Fruit fly (Drosophila melanogaster) whole organism, embryonic: Measurements from ENCODE around the gene jus.

Experiments
- BEAF-32 ChIP-seq: fragments of 200-800 bp; sonication (Bioruptor generic); optimal IDR thresholded peaks from 3 replicates; lab custom pipeline; 2017; ENCODE audit warnings: missing biosample characterization, missing genetic modification characterization, mild to moderate bottlenecking, moderate library complexity, missing genetic modification reagents
- BtbVII ChIP-seq: fragments of 200-800 bp; sonication (Bioruptor generic); optimal IDR thresholded peaks from 3 replicates; lab custom pipeline; 2017; ENCODE audit warnings: missing biosample characterization, mild to moderate bottlenecking, missing genetic modification characterization
- CG10979 ChIP-seq: fragments of 200-800 bp; sonication (Bioruptor generic); optimal IDR thresholded peaks from 2 replicates; lab custom pipeline; 2018; ENCODE audit warnings: missing biosample characterization, mild to moderate bottlenecking, missing genetic modification characterization, moderate library complexity
- CG11398 ChIP-seq: fragments of 200-800 bp; sonication (Bioruptor generic); optimal IDR thresholded peaks from 2 replicates; lab custom pipeline; 2016; ENCODE audit warnings: missing biosample characterization, missing genetic modification characterization
- CG11696 ChIP-seq: fragments of 200-800 bp; sonication (Bioruptor generic); IDR thresholded peaks from 2 replicates; pipeline ENCODE4 v1.3.6; 2022; ENCODE audit warnings: missing biosample characterization, missing genetic modification characterization
- CG14860 ChIP-seq: fragments of 200-800 bp; sonication (Bioruptor generic); IDR thresholded peaks from 3 replicates; pipeline ENCODE4 v1.3.6; 2022; ENCODE audit warnings: missing biosample characterization, missing genetic modification characterization; ENCODE audit not compliant: partially characterized antibody
- CG1603 ChIP-seq: fragments of 200-800 bp; sonication (Bioruptor generic); optimal IDR thresholded peaks from 2 replicates; lab custom pipeline; 2019; ENCODE audit warnings: missing biosample characterization, mild to moderate bottlenecking, missing genetic modification characterization, moderate library complexity
- CG16863 ChIP-seq: fragments of 200-800 bp; sonication (Bioruptor generic); optimal IDR thresholded peaks from 3 replicates; lab custom pipeline; 2016; ENCODE audit warnings: missing biosample characterization, missing genetic modification characterization
- CG1832 ChIP-seq: fragments of 200-800 bp; sonication (Bioruptor generic); optimal IDR thresholded peaks from 2 replicates; lab custom pipeline; 2017; ENCODE audit warnings: missing biosample characterization, mild to moderate bottlenecking, missing genetic modification characterization, inconsistent platforms
- CG18599 ChIP-seq: fragments of 200-800 bp; sonication (Bioruptor generic); optimal IDR thresholded peaks from 3 replicates; lab custom pipeline; 2017; ENCODE audit warnings: missing biosample characterization, missing genetic modification characterization, mild to moderate bottlenecking, moderate library complexity, missing genetic modification reagents
- CG18619 ChIP-seq: fragments of 200-800 bp; sonication (Bioruptor generic); optimal IDR thresholded peaks from 3 replicates; lab custom pipeline; 2017; ENCODE audit warnings: missing biosample characterization, mild to moderate bottlenecking, missing genetic modification characterization
- CG34422 ChIP-seq: fragments of 200-800 bp; sonication (Bioruptor generic); IDR thresholded peaks from 3 replicates; pipeline ENCODE4 v1.3.6; 2022; ENCODE audit warnings: missing biosample characterization, missing genetic modification characterization
- CG4328 ChIP-seq: fragments of 200-800 bp; sonication (Bioruptor generic); optimal IDR thresholded peaks from 3 replicates; lab custom pipeline; 2017; ENCODE audit warnings: missing biosample characterization, missing genetic modification reagents, missing genetic modification characterization
- CG5953 ChIP-seq: fragments of 200-800 bp; sonication (Bioruptor generic); IDR thresholded peaks from 2 replicates; pipeline ENCODE4 v1.3.6; 2022; ENCODE audit warnings: missing biosample characterization, missing genetic modification characterization
- CG9609 ChIP-seq: fragments of 200-800 bp; sonication (Bioruptor generic); optimal IDR thresholded peaks from 3 replicates; lab custom pipeline; 2016; ENCODE audit warnings: missing biosample characterization, missing genetic modification characterization
- Med ChIP-seq: fragments of 200-800 bp; sonication (Bioruptor generic); peaks from one replicate; lab custom pipeline; 2016; ENCODE audit warnings: missing biosample characterization, missing genetic modification characterization, mild to moderate bottlenecking, inconsistent platforms, moderate library complexity
- NFAT ChIP-seq: fragments of 200-800 bp; sonication (Bioruptor generic); IDR thresholded peaks from 2 replicates; pipeline ENCODE4 v1.3.6; 2022; ENCODE audit warnings: missing biosample characterization, missing genetic modification characterization
- Poxn ChIP-seq: fragments of 200-800 bp; sonication (Bioruptor generic); IDR thresholded peaks from 2 replicates; pipeline ENCODE4 v1.3.6; 2022; ENCODE audit warnings: missing biosample characterization, missing genetic modification characterization
- Rx ChIP-seq: fragments of 200-800 bp; sonication (Bioruptor generic); IDR thresholded peaks from 2 replicates; pipeline ENCODE4 v1.3.6; 2022; ENCODE audit warnings: missing biosample characterization, missing genetic modification characterization
- Xbp1 ChIP-seq: fragments of 200-800 bp; sonication (Bioruptor generic); optimal IDR thresholded peaks from 3 replicates; lab custom pipeline; 2016; ENCODE audit warnings: missing biosample characterization, mild to moderate bottlenecking, missing genetic modification characterization
- cas ChIP-seq: fragments of 200-800 bp; sonication (Bioruptor generic); IDR thresholded peaks from 2 replicates; pipeline ENCODE4 v1.3.6; 2022; ENCODE audit warnings: missing biosample characterization, missing genetic modification characterization
- corto ChIP-seq: fragments of 200-800 bp; sonication (Bioruptor generic); optimal IDR thresholded peaks from 2 replicates; lab custom pipeline; 2016; ENCODE audit warnings: missing biosample characterization, mild to moderate bottlenecking, missing genetic modification characterization, moderate library complexity
- dmrt99B ChIP-seq: fragments of 200-800 bp; sonication (Bioruptor generic); optimal IDR thresholded peaks from 2 replicates; lab custom pipeline; 2018; ENCODE audit warnings: missing biosample characterization, mild to moderate bottlenecking, missing genetic modification characterization, moderate library complexity
- exex ChIP-seq: fragments of 200-800 bp; sonication (Bioruptor generic); optimal IDR thresholded peaks from 4 replicates; lab custom pipeline; 2018; ENCODE audit warnings: missing biosample characterization, mild to moderate bottlenecking, missing genetic modification characterization, moderate library complexity
- fru ChIP-seq: fragments of >200 bp; optimal IDR thresholded peaks from 2 replicates; lab custom pipeline; 2017
- grn ChIP-seq: fragments of 200-800 bp; sonication (Bioruptor generic); optimal IDR thresholded peaks from 3 replicates; lab custom pipeline; 2017; ENCODE audit warnings: missing biosample characterization, missing genetic modification characterization
- h ChIP-seq: fragments of >200 bp; optimal IDR thresholded peaks from 2 replicates; lab custom pipeline; 2017
- her ChIP-seq: fragments of 200-800 bp; sonication (Bioruptor generic); optimal IDR thresholded peaks from 2 replicates; lab custom pipeline; 2016; ENCODE audit warnings: missing biosample characterization, missing genetic modification characterization
- ken ChIP-seq: fragments of 200-800 bp; sonication (Bioruptor generic); IDR thresholded peaks from 3 replicates; pipeline ENCODE4 v1.3.6; 2022; ENCODE audit warnings: missing biosample characterization, missing genetic modification characterization
- mirr ChIP-seq: fragments of 200-800 bp; sonication (Bioruptor generic); optimal IDR thresholded peaks from 3 replicates; lab custom pipeline; 2018; ENCODE audit warnings: missing biosample characterization, mild to moderate bottlenecking, missing genetic modification characterization
- mld ChIP-seq: fragments of 200-800 bp; sonication (Bioruptor generic); IDR thresholded peaks from 3 replicates; pipeline ENCODE4 v1.3.6; 2022; ENCODE audit warnings: missing biosample characterization, missing genetic modification characterization; ENCODE audit not compliant: partially characterized antibody
- nmo ChIP-seq: fragments of 200-800 bp; sonication (Bioruptor generic); optimal IDR thresholded peaks from 2 replicates; lab custom pipeline; 2018; ENCODE audit warnings: missing biosample characterization, mild to moderate bottlenecking, missing genetic modification characterization, moderate library complexity
- pan ChIP-seq, 4 experiments: fragments of >200 bp in 3 of 4; fragments of 200-800 bp in 1 of 4; sonication (Bioruptor generic) in 1 of 4; optimal IDR thresholded peaks in 3 of 4; IDR thresholded peaks in 1 of 4; 2 replicates each; pipeline versions ENCODE4 v1.3.6 to Lab custom; 2017 to 2022; ENCODE audit warnings: missing biosample characterization in 2 of 4, missing genetic modification characterization in 2 of 4, mixed read lengths in 1 of 4
- sens ChIP-seq: fragments of 200-800 bp; sonication (Bioruptor generic); peaks from one replicate; lab custom pipeline; 2016; ENCODE audit warnings: missing biosample characterization, missing genetic modification characterization
- slbo ChIP-seq: fragments of 200-800 bp; sonication (Bioruptor generic); IDR thresholded peaks from 2 replicates; pipeline ENCODE4 v1.3.6; 2022; ENCODE audit warnings: missing biosample characterization, missing genetic modification characterization
- ttk ChIP-seq: fragments of 200-800 bp; sonication (Bioruptor generic); IDR thresholded peaks from 2 replicates; pipeline ENCODE4 v2.1.2; 2022; ENCODE audit warnings: missing biosample characterization, missing genetic modification characterization
- usp ChIP-seq: fragments of >200 bp; optimal IDR thresholded peaks from 2 replicates; lab custom pipeline; 2017; ENCODE audit warnings: missing biosample characterization, missing genetic modification characterization
- wdn ChIP-seq: fragments of 200-800 bp; sonication (Bioruptor generic); IDR thresholded peaks from 2 replicates; pipeline ENCODE4 v1.3.6; 2022; ENCODE audit warnings: missing biosample characterization, missing genetic modification characterization
- zen2 ChIP-seq: fragments of 200-800 bp; sonication (Bioruptor generic); IDR thresholded peaks from 3 replicates; pipeline ENCODE4 v1.3.6; 2022; ENCODE audit warnings: missing biosample characterization, missing genetic modification characterization; ENCODE audit not compliant: partially characterized antibody

jus gene

DNA sequence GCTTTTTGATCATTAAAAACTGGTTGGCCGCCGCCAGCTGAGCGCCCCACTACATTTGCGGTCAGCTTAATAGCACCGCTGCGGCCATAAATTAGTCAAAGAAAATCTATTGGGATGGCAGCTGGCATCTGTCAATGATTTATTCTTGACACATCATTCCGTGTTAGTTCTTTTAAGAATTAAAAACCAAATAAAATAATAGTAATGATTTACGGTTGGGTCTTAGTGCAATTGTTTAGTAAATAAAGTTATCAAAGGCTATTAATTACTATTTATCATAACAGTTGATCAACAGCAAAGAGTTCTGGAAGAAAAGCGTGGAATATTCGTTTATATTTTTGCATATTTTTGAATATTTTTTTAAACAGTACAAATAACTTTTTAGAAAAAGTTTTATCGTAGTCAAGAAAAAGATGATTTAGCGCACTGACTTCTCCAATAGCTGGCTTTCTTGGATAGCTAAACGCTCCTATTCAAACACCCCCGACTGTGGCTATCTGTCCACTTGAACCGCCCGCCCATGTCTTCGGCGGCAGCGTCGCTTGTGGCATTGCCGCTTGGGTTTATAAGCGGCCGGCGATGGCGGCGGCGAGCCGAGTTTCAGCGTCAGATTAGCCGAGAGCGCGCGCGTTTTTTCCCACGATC is 2.3 kb upstream of the jus start, which contains the start of gene CG14515 (continued):
- TF ChIP-seq CG10979 (tag; lab: Kevin White, UChicago), result peak; percentile 3
- no peak for TF ChIP-seq Poxn (GFP tag; lab: Robert Waterston, UW)
- no peak for TF ChIP-seq Rx
- TF ChIP-seq CG5953 (GFP tag; lab: Robert Waterston, UW), result no peak
- no peak for TF ChIP-seq BEAF-32
- peak; percentile 59 for TF ChIP-seq nmo
- no peak for TF ChIP-seq CG11398 (GFP tag; lab: Kevin White, UChicago)
- no peak for TF ChIP-seq fru
- no peak for TF ChIP-seq ken
- TF ChIP-seq mld, result no peak
- no peak for TF ChIP-seq CG9609 (GFP tag; lab: Kevin White, UChicago)

DNA sequence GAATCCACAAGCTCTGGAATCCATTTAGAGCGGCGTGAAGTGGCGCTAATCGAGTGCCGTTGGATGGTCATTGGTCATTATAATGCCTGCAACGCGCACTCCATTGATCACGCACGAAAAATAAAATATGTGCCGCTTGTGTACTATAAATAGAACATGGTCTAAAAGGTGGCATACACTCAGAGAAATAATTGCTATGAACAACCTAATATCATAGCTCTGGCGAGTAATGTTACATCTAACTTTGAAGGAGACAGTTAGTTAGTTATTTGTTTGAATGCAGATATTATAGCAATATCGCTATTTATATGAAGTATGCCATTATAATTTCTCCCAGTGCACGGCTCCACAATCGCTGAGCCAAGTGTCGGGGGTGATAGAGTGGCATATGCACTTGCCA is 3.8 kb downstream of the jus start:
- TF ChIP-seq h (lab: Kevin White, UChicago) (no peak), CG1603 (tag; lab: Kevin White, UChicago) (peak; percentile 6), zen2 (GFP tag; lab: Robert Waterston, UW) (no peak), CG16863 (GFP tag; lab: Kevin White, UChicago) (no peak), NFAT (GFP tag; lab: Robert Waterston, UW) (no peak), sens (GFP tag; lab: Kevin White, UChicago) (peak; percentile 68), dmrt99B (tag; lab: Kevin White, UChicago) (peak; percentile 6), slbo (GFP tag; lab: Robert Waterston, UW) (0 out of 2 replicates have a peak, but pooled peaks have one; percentile 31), ttk (GFP tag; lab: Robert Waterston, UW) (0 out of 2 replicates have a peak, but pooled peaks have one; percentile 7), BtbVII (GFP tag; lab: Kevin White, UChicago) (no peak), Med (GFP tag; lab: Kevin White, UChicago) (peak; percentile 68), corto (GFP tag; lab: Kevin White, UChicago) (no peak)

DNA sequence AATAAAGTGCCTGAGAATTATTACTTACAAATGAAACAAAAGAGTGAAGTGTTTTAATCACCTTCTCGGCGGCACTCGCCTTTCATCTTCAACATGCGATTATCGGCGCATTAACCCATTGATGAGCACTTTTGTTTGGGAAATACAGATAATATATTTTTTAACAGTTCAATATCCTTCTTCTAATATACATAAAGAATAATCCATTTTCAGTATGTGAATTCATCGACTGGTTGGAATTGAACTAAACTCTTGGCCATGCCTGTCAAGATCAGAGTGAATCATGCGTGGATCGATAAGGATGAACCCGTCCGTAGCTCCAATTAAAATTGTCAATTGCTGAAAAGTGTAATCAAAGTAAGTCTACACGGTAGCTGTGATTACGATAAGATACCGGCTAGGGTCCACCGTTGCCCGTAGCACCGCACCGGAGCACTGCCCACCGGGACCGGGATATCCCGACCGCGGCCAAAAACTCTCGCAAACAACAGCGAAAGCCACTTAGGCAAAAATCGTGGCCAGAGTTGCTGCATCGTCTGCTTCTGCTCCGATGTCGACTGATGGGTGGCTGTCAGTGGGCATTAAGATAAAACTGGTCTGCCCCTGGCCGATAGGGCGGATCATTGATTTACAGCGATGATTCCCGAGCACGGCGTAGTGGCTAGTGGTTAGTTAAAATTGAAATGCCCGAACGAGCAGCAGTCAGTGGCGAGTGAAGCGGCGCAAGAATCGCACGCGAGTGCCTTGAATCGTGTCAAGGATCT is 29.7 kb downstream of the jus start, which contains the start of gene CG11898:
Gene CG11898, plus strand, starts transcription at position 714 of the 764 bp plus-strand sequence.
- no peak for TF ChIP-seq CG18619
- TF ChIP-seq Xbp1 (GFP tag; lab: Kevin White, UChicago), result no peak
- TF ChIP-seq CG14860, result no peak
- no peak for TF ChIP-seq her
- TF ChIP-seq CG11696, result peak; percentile 56
- TF ChIP-seq CG1832 (GFP tag; lab: Kevin White, UChicago), result no peak
- TF ChIP-seq exex (tag; lab: Kevin White, UChicago), result peak; percentile 84
- TF ChIP-seq pan (optimal IDR thresholded peaks at IDR 0.05; lab: Kevin White, UChicago), result no peak
- TF ChIP-seq pan (GFP tag; optimal IDR thresholded peaks at IDR 0.05 in 1 of 2, IDR thresholded peaks at IDR 0.05 in 1 of 2), result peak in 1 of 2 experiments; percentile 26
- TF ChIP-seq CG18599 (GFP tag; lab: Kevin White, UChicago), result peak; percentile 36
- peak; percentile 36 for TF ChIP-seq mirr (GFP tag; lab: Kevin White, UChicago)
- no peak for TF ChIP-seq usp (GFP tag; lab: Kevin White, UChicago)
- peak; percentile 60 for TF ChIP-seq grn (GFP tag; lab: Kevin White, UChicago)
- no peak for TF ChIP-seq cas (GFP tag; lab: Robert Waterston, UW)
- no peak for TF ChIP-seq wdn (GFP tag; lab: Robert Waterston, UW)
- no peak for TF ChIP-seq CG34422 (GFP tag; lab: Robert Waterston, UW)
- no peak for TF ChIP-seq CG4328 (GFP tag; lab: Kevin White, UChicago)
